Fruit fly (Drosophila melanogaster) whole organism, prepupa: ENCODE results near the gene CDK2AP1.

Experiments
- Blimp-1 ChIP-seq: fragments of 200-800 bp; sonication (Bioruptor generic); optimal IDR thresholded peaks from 3 replicates; lab custom pipeline; 2017; ENCODE audit warnings: missing biosample characterization, missing genetic modification characterization, mild to moderate bottlenecking, moderate library complexity, missing genetic modification reagents
- CG10669 ChIP-seq: fragments of 200-800 bp; sonication (Bioruptor generic); optimal IDR thresholded peaks from 3 replicates; lab custom pipeline; 2018; ENCODE audit warnings: missing biosample characterization, mild to moderate bottlenecking, missing genetic modification characterization, moderate library complexity
- CG11902 ChIP-seq: fragments of 200-800 bp; sonication (Bioruptor generic); optimal IDR thresholded peaks from 3 replicates; lab custom pipeline; 2016; ENCODE audit warnings: missing biosample characterization, missing genetic modification characterization
- CG15336 ChIP-seq: fragments of 200-800 bp; sonication (Bioruptor generic); IDR thresholded peaks from 2 replicates; pipeline ENCODE4 v1.3.6; 2022; ENCODE audit warnings: missing biosample characterization, missing genetic modification characterization
- CG1621 ChIP-seq: fragments of 200-800 bp; sonication (Bioruptor generic); optimal IDR thresholded peaks from 3 replicates; lab custom pipeline; 2018; ENCODE audit warnings: missing biosample characterization, mild to moderate bottlenecking, missing genetic modification characterization
- CG16779 ChIP-seq: fragments of 200-800 bp; sonication (Bioruptor generic); optimal IDR thresholded peaks from 3 replicates; lab custom pipeline; 2017; ENCODE audit warnings: missing biosample characterization, mild to moderate bottlenecking, missing genetic modification characterization
- CG34406 ChIP-seq: fragments of 200-800 bp; sonication (Bioruptor generic); optimal IDR thresholded peaks from 3 replicates; lab custom pipeline; 2016; ENCODE audit warnings: missing biosample characterization, missing genetic modification characterization
- CG3919 ChIP-seq: fragments of 200-800 bp; sonication (Bioruptor generic); optimal IDR thresholded peaks from 3 replicates; lab custom pipeline; 2016; ENCODE audit warnings: missing biosample characterization, missing genetic modification characterization
- CG4318 ChIP-seq: fragments of 200-800 bp; sonication (Bioruptor generic); optimal IDR thresholded peaks from 3 replicates; lab custom pipeline; 2017; ENCODE audit warnings: missing biosample characterization, mild to moderate bottlenecking, missing genetic modification characterization
- CG6163 ChIP-seq: fragments of 200-800 bp; sonication (Bioruptor generic); IDR thresholded peaks from 3 replicates; pipeline ENCODE4 v1.3.6; 2022; ENCODE audit warnings: missing biosample characterization, missing genetic modification characterization
- CG6276 ChIP-seq: fragments of 200-800 bp; sonication (Bioruptor generic); optimal IDR thresholded peaks from 2 replicates; lab custom pipeline; 2017; ENCODE audit warnings: missing biosample characterization, mild to moderate bottlenecking, missing genetic modification characterization
- CG6792 ChIP-seq: fragments of 200-800 bp; sonication (Bioruptor generic); optimal IDR thresholded peaks from 3 replicates; lab custom pipeline; 2016; ENCODE audit warnings: missing biosample characterization, missing genetic modification characterization
- CG6808 ChIP-seq: fragments of 200-800 bp; sonication (Bioruptor generic); optimal IDR thresholded peaks from 3 replicates; lab custom pipeline; 2017; ENCODE audit warnings: missing biosample characterization, missing genetic modification characterization, mild to moderate bottlenecking, moderate library complexity, missing genetic modification reagents
- CG8119 ChIP-seq: fragments of 200-800 bp; sonication (Bioruptor generic); IDR thresholded peaks from 3 replicates; pipeline ENCODE4 v1.3.6; 2022; ENCODE audit warnings: missing biosample characterization, missing genetic modification characterization
- CG8319 ChIP-seq: fragments of 200-800 bp; sonication (Bioruptor generic); optimal IDR thresholded peaks from 3 replicates; lab custom pipeline; 2016; ENCODE audit warnings: missing biosample characterization, missing genetic modification characterization
- CG9139 ChIP-seq: fragments of 200-800 bp; sonication (Bioruptor generic); optimal IDR thresholded peaks from 3 replicates; lab custom pipeline; 2017; ENCODE audit warnings: missing biosample characterization, mild to moderate bottlenecking, missing genetic modification characterization
- Eip78C ChIP-seq: fragments of 200-800 bp; sonication (Bioruptor generic); peaks from one replicate; lab custom pipeline; 2016; ENCODE audit warnings: missing biosample characterization, missing genetic modification characterization
- Eip93F ChIP-seq: fragments of 200-800 bp; sonication (Bioruptor generic); optimal IDR thresholded peaks from 2 replicates; lab custom pipeline; 2016; ENCODE audit warnings: missing biosample characterization, mild to moderate bottlenecking, missing genetic modification characterization
- Ets96B ChIP-seq: fragments of 200-800 bp; optimal IDR thresholded peaks from 2 replicates; lab custom pipeline; 2019; ENCODE audit warnings: missing biosample characterization, mild to moderate bottlenecking, missing genetic modification characterization, moderate library complexity
- Gug ChIP-seq: fragments of 200-800 bp; sonication (Bioruptor generic); IDR thresholded peaks from 2 replicates; pipeline ENCODE4 v1.3.6; 2022; ENCODE audit warnings: missing biosample characterization, missing genetic modification characterization
- Hr38 ChIP-seq: sonication (Bioruptor generic); optimal IDR thresholded peaks from 2 replicates; lab custom pipeline; 2016; ENCODE audit warnings: missing biosample characterization, missing genetic modification characterization
- Hr39 ChIP-seq: fragments of 200-800 bp; sonication (Bioruptor generic); optimal IDR thresholded peaks from 2 replicates; lab custom pipeline; 2016; ENCODE audit warnings: missing biosample characterization, missing genetic modification characterization
- Hr4 ChIP-seq: fragments of 200-800 bp; sonication (Bioruptor generic); optimal IDR thresholded peaks from 3 replicates; lab custom pipeline; 2016; ENCODE audit warnings: missing biosample characterization, missing genetic modification characterization
- Met ChIP-seq: fragments of 200-800 bp; sonication (Bioruptor generic); optimal IDR thresholded peaks from 3 replicates; lab custom pipeline; 2016; ENCODE audit warnings: missing biosample characterization, missing genetic modification characterization
- OdsH ChIP-seq: fragments of 200-800 bp; sonication (Bioruptor generic); optimal IDR thresholded peaks from 3 replicates; lab custom pipeline; 2016; ENCODE audit warnings: missing biosample characterization, missing genetic modification characterization
- Smox ChIP-seq: fragments of 200-800 bp; sonication (Bioruptor generic); optimal IDR thresholded peaks from 3 replicates; lab custom pipeline; 2016; ENCODE audit warnings: missing biosample characterization, missing genetic modification characterization
- Sox102F ChIP-seq: fragments of 200-800 bp; sonication (Bioruptor generic); optimal IDR thresholded peaks from 2 replicates; lab custom pipeline; 2016; ENCODE audit warnings: missing biosample characterization, mild to moderate bottlenecking, missing genetic modification characterization
- Sox14 ChIP-seq: fragments of 200-800 bp; sonication (Bioruptor generic); optimal IDR thresholded peaks from 3 replicates; lab custom pipeline; 2016; ENCODE audit warnings: missing biosample characterization, missing genetic modification characterization
- Sox15 ChIP-seq: fragments of 200-800 bp; sonication (Bioruptor generic); optimal IDR thresholded peaks from 3 replicates; lab custom pipeline; 2016; ENCODE audit warnings: missing biosample characterization, missing genetic modification characterization
- achi ChIP-seq: fragments of 200-800 bp; sonication (Bioruptor generic); optimal IDR thresholded peaks from 3 replicates; lab custom pipeline; 2016; ENCODE audit warnings: missing biosample characterization, missing genetic modification characterization
- acj6 ChIP-seq: fragments of 200-800 bp; sonication (Bioruptor generic); optimal IDR thresholded peaks from 3 replicates; lab custom pipeline; 2016; ENCODE audit warnings: missing biosample characterization, missing genetic modification characterization
- cyc ChIP-seq: fragments of 200-800 bp; sonication (Bioruptor generic); optimal IDR thresholded peaks from 3 replicates; lab custom pipeline; 2016; ENCODE audit warnings: missing biosample characterization, missing genetic modification characterization
- dac ChIP-seq: fragments of 200-800 bp; sonication (Bioruptor generic); optimal IDR thresholded peaks from 2 replicates; lab custom pipeline; 2017; ENCODE audit warnings: missing biosample characterization, mild to moderate bottlenecking, missing genetic modification characterization
- dsx ChIP-seq: fragments of 200-800 bp; optimal IDR thresholded peaks from 3 replicates; lab custom pipeline; 2019; ENCODE audit warnings: missing biosample characterization, mild to moderate bottlenecking, missing genetic modification characterization, moderate library complexity; ENCODE audit not compliant: poor library complexity, severe bottlenecking
- eg ChIP-seq: fragments of 200-800 bp; sonication (Bioruptor generic); IDR thresholded peaks from 3 replicates; pipeline ENCODE4 v1.3.6; 2022; ENCODE audit warnings: missing biosample characterization, missing genetic modification characterization
- esn ChIP-seq: fragments of 200-800 bp; sonication (Bioruptor generic); optimal IDR thresholded peaks from 2 replicates; lab custom pipeline; 2016; ENCODE audit warnings: missing biosample characterization, mild to moderate bottlenecking, missing genetic modification characterization, moderate library complexity
- fd59A ChIP-seq: fragments of 200-800 bp; sonication (Bioruptor generic); optimal IDR thresholded peaks from 2 replicates; lab custom pipeline; 2017; ENCODE audit warnings: missing biosample characterization, mild to moderate bottlenecking, missing genetic modification characterization, missing genetic modification reagents
- fkh ChIP-seq: fragments of 200-800 bp; sonication (Bioruptor generic); optimal IDR thresholded peaks from 3 replicates; lab custom pipeline; 2017; ENCODE audit warnings: missing biosample characterization, mild to moderate bottlenecking, missing genetic modification characterization, moderate library complexity
- net ChIP-seq: fragments of 200-800 bp; sonication (Bioruptor generic); optimal IDR thresholded peaks from 3 replicates; lab custom pipeline; 2016; ENCODE audit warnings: missing biosample characterization, missing genetic modification characterization
- pdm3 ChIP-seq: fragments of 200-800 bp; sonication (Bioruptor generic); optimal IDR thresholded peaks from 3 replicates; lab custom pipeline; 2016; ENCODE audit warnings: missing biosample characterization, missing genetic modification characterization
- salr ChIP-seq, 2 experiments: fragments of 200-800 bp; sonication (Bioruptor generic); optimal IDR thresholded peaks; 3 replicates each; lab custom pipeline; 2016 to 2018; ENCODE audit warnings: missing biosample characterization in 2 of 2, missing genetic modification characterization in 2 of 2, mild to moderate bottlenecking in 1 of 2
- spab ChIP-seq: fragments of 200-800 bp; sonication (Bioruptor generic); optimal IDR thresholded peaks from 2 replicates; lab custom pipeline; 2017; ENCODE audit warnings: missing biosample characterization, mild to moderate bottlenecking, missing genetic modification characterization, missing genetic modification reagents
- ss ChIP-seq, 2 experiments: fragments of 200-800 bp; sonication (Bioruptor generic); optimal IDR thresholded peaks; 2 replicates in 1 of 2; 3 replicates in 1 of 2; lab custom pipeline; 2017 to 2018; ENCODE audit warnings: mild to moderate bottlenecking in 2 of 2, missing biosample characterization in 2 of 2, missing genetic modification characterization in 2 of 2, moderate library complexity in 1 of 2
- svp ChIP-seq: fragments of 200-800 bp; sonication (Bioruptor generic); peaks from one replicate; lab custom pipeline; 2016; ENCODE audit warnings: missing biosample characterization, missing genetic modification characterization
- topi ChIP-seq: fragments of 200-800 bp; sonication (Bioruptor generic); optimal IDR thresholded peaks from 3 replicates; lab custom pipeline; 2016; ENCODE audit warnings: missing biosample characterization, missing genetic modification characterization
- vri ChIP-seq: fragments of 200-800 bp; sonication (Bioruptor generic); optimal IDR thresholded peaks from 3 replicates; lab custom pipeline; 2016; ENCODE audit warnings: missing biosample characterization, mild to moderate bottlenecking, missing genetic modification characterization

The CDK2AP1 gene

DNA sequence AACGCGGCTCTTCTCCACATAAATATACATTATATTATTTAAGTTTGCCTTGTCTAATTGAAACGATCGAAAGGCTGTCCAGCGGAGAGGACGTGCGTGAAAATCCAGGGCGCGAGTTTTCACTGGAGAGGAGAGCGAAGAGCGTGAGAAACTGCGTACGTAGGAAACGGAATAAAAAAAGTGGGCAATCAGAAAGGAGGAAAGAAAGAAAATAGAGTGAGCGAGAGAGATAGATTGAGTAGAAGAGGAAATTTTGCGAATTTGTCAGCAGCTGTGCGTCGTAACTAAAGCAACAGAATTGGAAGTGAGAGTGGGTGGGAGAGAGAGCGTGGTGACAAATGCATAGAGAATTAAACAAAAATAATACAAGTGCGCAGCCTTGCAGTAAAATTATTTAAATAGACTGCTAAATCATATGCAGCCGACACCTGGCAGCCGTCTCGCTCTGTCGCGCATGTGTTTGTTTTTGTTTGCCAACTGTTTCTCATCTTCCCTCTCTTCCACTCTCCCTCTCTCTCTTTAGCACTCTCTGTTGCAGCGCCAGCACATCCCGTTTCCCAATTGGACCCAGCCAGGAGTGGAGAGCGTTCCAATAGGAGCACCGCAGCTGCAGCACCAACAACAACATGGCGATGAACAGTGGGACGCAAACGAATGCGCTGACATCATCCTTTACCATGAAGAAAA is 17.0 kb downstream of the CDK2AP1 start:
- TF ChIP-seq pdm3 (GFP tag; lab: Kevin White, UChicago) (no peak), Hr4 (GFP tag; lab: Kevin White, UChicago) (no peak), Ets96B (tag; lab: Kevin White, UChicago) (no peak), Smox (no peak), Eip78C (GFP tag; lab: Kevin White, UChicago) (peak; percentile 75), CG1621 (no peak), CG6163 (GFP tag; lab: Robert Waterston, UW) (peak; percentile 71), Blimp-1 (GFP tag; lab: Kevin White, UChicago) (no peak), spab (GFP tag; lab: Kevin White, UChicago) (no peak), CG9139 (GFP tag; lab: Kevin White, UChicago) (peak; percentile 25), Sox14 (peak; percentile 17), ss (GFP tag; optimal IDR thresholded peaks at IDR 0.05; lab: Kevin White, UChicago) (peak; percentile 40), dac (GFP tag; lab: Kevin White, UChicago) (no peak), Hr38 (GFP tag; lab: Kevin White, UChicago) (no peak), Sox102F (GFP tag; lab: Kevin White, UChicago) (no peak), CG4318 (GFP tag; lab: Kevin White, UChicago) (no peak), salr (GFP tag; optimal IDR thresholded peaks at IDR 0.05; lab: Kevin White, UChicago) (no peak), svp (GFP tag; lab: Kevin White, UChicago) (no peak), CG16779 (no peak), cyc (GFP tag; lab: Kevin White, UChicago) (no peak), acj6 (GFP tag; lab: Kevin White, UChicago) (no peak), topi (GFP tag; lab: Kevin White, UChicago) (no peak), net (peak; percentile 22), dsx (peak; percentile 38), fkh (GFP tag; lab: Kevin White, UChicago) (peak; percentile 63), Eip93F (GFP tag; lab: Kevin White, UChicago) (no peak), CG34406 (GFP tag; lab: Kevin White, UChicago) (peak; percentile 24), esn (GFP tag; lab: Kevin White, UChicago) (peak; percentile 9), eg (peak; percentile 14; the same call in 1 of the 3 replicates), CG10669 (GFP tag; lab: Kevin White, UChicago) (peak; percentile 29), vri (no peak), CG6808 (GFP tag; lab: Kevin White, UChicago) (peak; percentile 8), Hr39 (GFP tag; lab: Kevin White, UChicago) (no peak)

dm6 chrX:11155808-11156589 is 18.3 kb downstream of the CDK2AP1 start:
- no peak for TF ChIP-seq CG11902
- TF ChIP-seq net: no peak
- peak; percentile 2 for TF ChIP-seq achi (GFP tag; lab: Kevin White, UChicago)
- no peak for TF ChIP-seq fkh (GFP tag; lab: Kevin White, UChicago)
- TF ChIP-seq acj6 (GFP tag; lab: Kevin White, UChicago): peak; percentile 32
- TF ChIP-seq CG6276 (GFP tag; lab: Kevin White, UChicago): no peak
- TF ChIP-seq CG15336: 0 out of 2 replicates have a peak, but pooled peaks have one; percentile 31
- TF ChIP-seq Gug (GFP tag; lab: Robert Waterston, UW): 0 out of 2 replicates have a peak, but pooled peaks have one; percentile 12
- no peak for TF ChIP-seq Hr39 (GFP tag; lab: Kevin White, UChicago)
- no peak for TF ChIP-seq Sox14
- TF ChIP-seq CG6163 (GFP tag; lab: Robert Waterston, UW): peak; percentile 5; the same call in 1 of the 3 replicates
- peak; percentile 41; the same call in 2 of the 3 replicates for TF ChIP-seq CG8119 (GFP tag; lab: Robert Waterston, UW)
- no peak for TF ChIP-seq Sox102F (GFP tag; lab: Kevin White, UChicago)
- TF ChIP-seq CG3919 (GFP tag; lab: Kevin White, UChicago): peak; percentile 11
- TF ChIP-seq vri: no peak
- TF ChIP-seq esn (GFP tag; lab: Kevin White, UChicago): peak; percentile 17
- TF ChIP-seq topi (GFP tag; lab: Kevin White, UChicago): no peak
- no peak for TF ChIP-seq Hr38 (GFP tag; lab: Kevin White, UChicago)
- peak; percentile 1 for TF ChIP-seq CG9139 (GFP tag; lab: Kevin White, UChicago)
- no peak for TF ChIP-seq Met (GFP tag; lab: Kevin White, UChicago)
- TF ChIP-seq fd59A (GFP tag; lab: Kevin White, UChicago): no peak
- peak; percentile 74 for TF ChIP-seq dsx
- no peak for TF ChIP-seq Sox15
- TF ChIP-seq CG8319 (GFP tag; lab: Kevin White, UChicago): no peak
- no peak for TF ChIP-seq OdsH (GFP tag; lab: Kevin White, UChicago)
- peak; percentile 16 for TF ChIP-seq CG6792 (GFP tag; lab: Kevin White, UChicago)
- no peak for TF ChIP-seq CG34406 (GFP tag; lab: Kevin White, UChicago)
